Fruit fly (Drosophila melanogaster) whole organism, adult: ENCODE data around the gene COX5BL.

Experiments
- CG11617 ChIP-seq: fragments of 200-800 bp; sonication (Bioruptor generic); optimal IDR thresholded peaks from 2 replicates; lab custom pipeline; 2017; ENCODE audit warnings: mild to moderate bottlenecking, missing biosample characterization, missing genetic modification reagents, missing genetic modification characterization
- CG12768 ChIP-seq: fragments of 200-800 bp; sonication (Bioruptor generic); optimal IDR thresholded peaks from 2 replicates; lab custom pipeline; 2017; ENCODE audit warnings: missing biosample characterization, missing genetic modification characterization, mild to moderate bottlenecking, moderate library complexity, missing genetic modification reagents
- CG14711 ChIP-seq: fragments of 200-800 bp; sonication (Bioruptor generic); optimal IDR thresholded peaks from 2 replicates; lab custom pipeline; 2018; ENCODE audit warnings: missing biosample characterization, mild to moderate bottlenecking, missing genetic modification characterization, moderate library complexity
- CG1620 ChIP-seq: fragments of 200-800 bp; sonication (Bioruptor generic); optimal IDR thresholded peaks from 2 replicates; lab custom pipeline; 2016; ENCODE audit warnings: missing biosample characterization, missing genetic modification characterization
- CG33017 ChIP-seq: fragments of 200-800 bp; sonication (Bioruptor generic); optimal IDR thresholded peaks from 2 replicates; lab custom pipeline; 2018; ENCODE audit warnings: missing biosample characterization, mild to moderate bottlenecking, missing genetic modification characterization, moderate library complexity
- CG5204 ChIP-seq: fragments of 200-800 bp; sonication (Bioruptor generic); optimal IDR thresholded peaks from 2 replicates; lab custom pipeline; 2016; ENCODE audit warnings: missing biosample characterization, missing genetic modification characterization
- CG7045 ChIP-seq: fragments of 200-800 bp; sonication (Bioruptor generic); optimal IDR thresholded peaks from 2 replicates; lab custom pipeline; 2017; ENCODE audit warnings: missing biosample characterization, mild to moderate bottlenecking, missing genetic modification characterization
- CG7101 ChIP-seq: fragments of 200-800 bp; sonication (Bioruptor generic); optimal IDR thresholded peaks from 2 replicates; lab custom pipeline; 2018; ENCODE audit warnings: missing biosample characterization, mild to moderate bottlenecking, missing genetic modification characterization, moderate library complexity
- Clk ChIP-seq: fragments of 200-800 bp; sonication (Bioruptor generic); optimal IDR thresholded peaks from 2 replicates; lab custom pipeline; 2017; ENCODE audit warnings: missing biosample characterization, missing genetic modification characterization
- Crg-1 ChIP-seq: fragments of 200-800 bp; sonication (Bioruptor generic); optimal IDR thresholded peaks from 2 replicates; lab custom pipeline; 2016; ENCODE audit warnings: missing biosample characterization, missing genetic modification characterization
- Hr96 ChIP-seq: fragments of 200-800 bp; sonication (Bioruptor generic); optimal IDR thresholded peaks from 2 replicates; lab custom pipeline; 2016; ENCODE audit warnings: missing biosample characterization, missing genetic modification characterization
- Mnt ChIP-seq: fragments of 200-800 bp; sonication (Bioruptor generic); optimal IDR thresholded peaks from 2 replicates; lab custom pipeline; 2016; ENCODE audit warnings: missing biosample characterization, mild to moderate bottlenecking, missing genetic modification characterization
- bab1 ChIP-seq: fragments of 200-800 bp; sonication (Bioruptor generic); optimal IDR thresholded peaks from 3 replicates; lab custom pipeline; 2019; ENCODE audit warnings: missing biosample characterization, mild to moderate bottlenecking, missing genetic modification characterization, moderate library complexity
- cic ChIP-seq: fragments of 200-800 bp; sonication (Bioruptor generic); optimal IDR thresholded peaks from 2 replicates; lab custom pipeline; 2017; ENCODE audit warnings: missing biosample characterization, mild to moderate bottlenecking, missing genetic modification characterization, moderate library complexity
- cnc ChIP-seq, 2 experiments: fragments of >200 bp; optimal IDR thresholded peaks; 2 replicates each; lab custom pipeline; 2017
- kay ChIP-seq: fragments of 200-800 bp; sonication (Bioruptor generic); peaks from one replicate; lab custom pipeline; 2016; ENCODE audit warnings: missing biosample characterization, missing genetic modification characterization, borderline replicate concordance
- ovo ChIP-seq: fragments of 200-800 bp; sonication (Bioruptor generic); optimal IDR thresholded peaks from 2 replicates; lab custom pipeline; 2016; ENCODE audit warnings: missing biosample characterization, missing genetic modification characterization
- pad ChIP-seq: fragments of 200-800 bp; sonication (Bioruptor generic); optimal IDR thresholded peaks from 3 replicates; lab custom pipeline; 2017; ENCODE audit warnings: missing biosample characterization, missing genetic modification characterization, mild to moderate bottlenecking, moderate library complexity, missing genetic modification reagents
- tj ChIP-seq: fragments of 200-800 bp; sonication (Bioruptor generic); optimal IDR thresholded peaks from 3 replicates; lab custom pipeline; 2017; ENCODE audit warnings: missing biosample characterization, mild to moderate bottlenecking, missing genetic modification characterization, moderate library complexity
- toe ChIP-seq: fragments of 200-800 bp; sonication (Bioruptor generic); optimal IDR thresholded peaks from 2 replicates; lab custom pipeline; 2016; ENCODE audit warnings: missing biosample characterization, missing genetic modification characterization

Gene COX5BL

dm6 chr2L:6561463-6562357 is 2.5 kb downstream of the COX5BL start, which contains the start of the genes Trmt6 and Ent2:
Gene Trmt6 (minus strand): TSS chr2L:6562289.
Gene Ent2 (plus strand): TSS chr2L:6562325.
- TF ChIP-seq CG1620 (GFP tag; lab: Kevin White, UChicago): peak; percentile 80
- TF ChIP-seq CG12768 (GFP tag; lab: Kevin White, UChicago): peak; percentile 94
- peak; percentile 87 for TF ChIP-seq Clk (GFP tag; lab: Kevin White, UChicago)
- TF ChIP-seq ovo (GFP tag; lab: Kevin White, UChicago): peak; percentile 91
- peak; percentile 74 for TF ChIP-seq cic (GFP tag; lab: Kevin White, UChicago)
- peak; percentile 88 for TF ChIP-seq CG14711 (tag; lab: Kevin White, UChicago)
- peak; percentile 84 for TF ChIP-seq bab1 (GFP tag; lab: Kevin White, UChicago)
- TF ChIP-seq CG7101: peak; percentile 92
- no peak for TF ChIP-seq cnc (optimal IDR thresholded peaks at IDR 0.05; lab: Kevin White, UChicago)
- peak; percentile 97 for TF ChIP-seq toe (GFP tag; lab: Kevin White, UChicago)
- TF ChIP-seq CG5204 (GFP tag; lab: Kevin White, UChicago): peak; percentile 91
- TF ChIP-seq Crg-1 (GFP tag; lab: Kevin White, UChicago): peak; percentile 87
- TF ChIP-seq Hr96 (GFP tag; lab: Kevin White, UChicago): peak; percentile 97
- peak; percentile 81 for TF ChIP-seq Mnt
- TF ChIP-seq CG33017 (tag; lab: Kevin White, UChicago): peak; percentile 90
- peak; percentile 92 for TF ChIP-seq CG11617
- peak; percentile 91 for TF ChIP-seq CG7045 (GFP tag; lab: Kevin White, UChicago)
- TF ChIP-seq kay: no peak
- no peak for TF ChIP-seq tj (GFP tag; lab: Kevin White, UChicago)
- peak; percentile 78 for TF ChIP-seq pad (GFP tag; lab: Kevin White, UChicago)

dm6 chr2L:6562358-6562687 is 3.1 kb downstream of the COX5BL start:
- no peak for TF ChIP-seq pad (GFP tag; lab: Kevin White, UChicago)
- no peak for TF ChIP-seq CG1620 (GFP tag; lab: Kevin White, UChicago)
- no peak for TF ChIP-seq Crg-1 (GFP tag; lab: Kevin White, UChicago)
- TF ChIP-seq cnc (optimal IDR thresholded peaks at IDR 0.05; lab: Kevin White, UChicago): no peak
- no peak for TF ChIP-seq CG12768 (GFP tag; lab: Kevin White, UChicago)
- TF ChIP-seq Hr96 (GFP tag; lab: Kevin White, UChicago): no peak
- TF ChIP-seq cic (GFP tag; lab: Kevin White, UChicago): no peak
- TF ChIP-seq bab1 (GFP tag; lab: Kevin White, UChicago): no peak
- TF ChIP-seq ovo (GFP tag; lab: Kevin White, UChicago): no peak
- TF ChIP-seq CG5204 (GFP tag; lab: Kevin White, UChicago): no peak
- TF ChIP-seq Clk (GFP tag; lab: Kevin White, UChicago): no peak
- TF ChIP-seq toe (GFP tag; lab: Kevin White, UChicago): no peak
- TF ChIP-seq tj (GFP tag; lab: Kevin White, UChicago): peak; percentile 94
- TF ChIP-seq Mnt: peak; percentile 20
- no peak for TF ChIP-seq kay
- no peak for TF ChIP-seq CG7045 (GFP tag; lab: Kevin White, UChicago)

dm6 chr2L:6564955-6565354 is 5.7 kb downstream of the COX5BL start:
- no peak for TF ChIP-seq CG5204 (GFP tag; lab: Kevin White, UChicago)
- no peak for TF ChIP-seq CG14711 (tag; lab: Kevin White, UChicago)
- TF ChIP-seq cnc (optimal IDR thresholded peaks at IDR 0.05; lab: Kevin White, UChicago): no peak
- no peak for TF ChIP-seq pad (GFP tag; lab: Kevin White, UChicago)
- TF ChIP-seq cic (GFP tag; lab: Kevin White, UChicago): no peak
- no peak for TF ChIP-seq ovo (GFP tag; lab: Kevin White, UChicago)
- TF ChIP-seq Mnt: no peak
- TF ChIP-seq CG7045 (GFP tag; lab: Kevin White, UChicago): no peak
- no peak for TF ChIP-seq CG11617
- no peak for TF ChIP-seq kay
- TF ChIP-seq toe (GFP tag; lab: Kevin White, UChicago): no peak
- TF ChIP-seq CG7101: no peak
- no peak for TF ChIP-seq tj (GFP tag; lab: Kevin White, UChicago)
- TF ChIP-seq bab1 (GFP tag; lab: Kevin White, UChicago): no peak
- no peak for TF ChIP-seq CG12768 (GFP tag; lab: Kevin White, UChicago)
- TF ChIP-seq CG33017 (tag; lab: Kevin White, UChicago): no peak
- TF ChIP-seq Crg-1 (GFP tag; lab: Kevin White, UChicago): no peak
- no peak for TF ChIP-seq Hr96 (GFP tag; lab: Kevin White, UChicago)
- no peak for TF ChIP-seq CG1620 (GFP tag; lab: Kevin White, UChicago)
- no peak for TF ChIP-seq Clk (GFP tag; lab: Kevin White, UChicago)

- no peak for TF ChIP-seq CG7045 (GFP tag; lab: Kevin White, UChicago)
- peak; percentile 9 for TF ChIP-seq bab1 (GFP tag; lab: Kevin White, UChicago)
Measured at dm6 chr2L:6566020-6566687, 6.9 kb downstream of the COX5BL start, which contains the start of gene CG13766. Gene CG13766 (minus strand): TSS chr2L:6566181.

dm6 chr2L:6579045-6579444 is 19.8 kb downstream of the COX5BL start:
- TF ChIP-seq CG12768 (GFP tag; lab: Kevin White, UChicago) (no peak), CG14711 (tag; lab: Kevin White, UChicago) (no peak), CG7101 (no peak), CG11617 (no peak), pad (GFP tag; lab: Kevin White, UChicago) (no peak), CG33017 (tag; lab: Kevin White, UChicago) (no peak), CG1620 (GFP tag; lab: Kevin White, UChicago) (no peak), cnc (optimal IDR thresholded peaks at IDR 0.05; lab: Kevin White, UChicago) (no peak), cic (GFP tag; lab: Kevin White, UChicago) (no peak), Crg-1 (GFP tag; lab: Kevin White, UChicago) (no peak), tj (GFP tag; lab: Kevin White, UChicago) (no peak), Mnt (no peak), Hr96 (GFP tag; lab: Kevin White, UChicago) (no peak), kay (no peak), toe (GFP tag; lab: Kevin White, UChicago) (no peak)
